Worm (Caenorhabditis elegans) whole organism, early embryonic: ENCODE measurements around the gene F22H10.1.

ENCODE experiments used
- B0310.2 ChIP-seq: sonication (generic microtip); optimal IDR thresholded peaks from 2 replicates; lab custom pipeline; 2016; ENCODE audit warnings: mild to moderate bottlenecking, missing genetic modification characterization, missing compliant biosample characterization
- F13C5.2 ChIP-seq: sonication (generic microtip); optimal IDR thresholded peaks from 2 replicates; lab custom pipeline; 2017; ENCODE audit warnings: mild to moderate bottlenecking, missing genetic modification characterization, inconsistent platforms, missing compliant biosample characterization
- aly-1 ChIP-seq: sonication (generic microtip); optimal IDR thresholded peaks from 2 replicates; lab custom pipeline; 2016; ENCODE audit warnings: missing genetic modification characterization, missing compliant biosample characterization
- ama-1 ChIP-seq: fragments of 150-350 bp; optimal IDR thresholded peaks from 2 replicates; lab custom pipeline; 2014
- ceh-13 ChIP-seq: fragments of 200-800 bp; sonication (Bioruptor generic); optimal IDR thresholded peaks from 2 replicates; lab custom pipeline; 2018; ENCODE audit warnings: mild to moderate bottlenecking, missing genetic modification characterization, missing compliant biosample characterization
- ceh-36 ChIP-seq: sonication (generic microtip); optimal IDR thresholded peaks from 2 replicates; lab custom pipeline; 2016; ENCODE audit warnings: missing genetic modification characterization, inconsistent platforms, missing compliant biosample characterization
- ets-7 ChIP-seq: sonication (generic microtip); optimal IDR thresholded peaks from 2 replicates; lab custom pipeline; 2016; ENCODE audit warnings: missing genotype, missing genetic modification characterization, missing compliant biosample characterization
- flt-1 ChIP-seq: fragments of 200-800 bp; sonication (Bioruptor generic); IDR thresholded peaks from 2 replicates; pipeline ENCODE4 v1.3.6; 2022; ENCODE audit warnings: missing genetic modification characterization, missing compliant biosample characterization
- hmbx-1 ChIP-seq: sonication (generic microtip); optimal IDR thresholded peaks from 2 replicates; lab custom pipeline; 2016; ENCODE audit warnings: mild to moderate bottlenecking, missing genetic modification characterization, missing compliant biosample characterization
- hmg-4 ChIP-seq: fragments of 200-800 bp; sonication (Bioruptor generic); optimal IDR thresholded peaks from 2 replicates; lab custom pipeline; 2018; ENCODE audit warnings: mild to moderate bottlenecking, missing genetic modification characterization, missing compliant biosample characterization
- hnd-1 ChIP-seq: sonication (generic microtip); optimal IDR thresholded peaks from 2 replicates; lab custom pipeline; 2016; ENCODE audit warnings: missing genetic modification characterization, missing compliant biosample characterization
- pes-1 ChIP-seq: fragments of 200-800 bp; sonication (Bioruptor generic); IDR thresholded peaks from 2 replicates; pipeline ENCODE4 v1.3.6; 2022; ENCODE audit warnings: missing genetic modification reagents, missing genetic modification characterization, missing compliant biosample characterization
- scrt-1 ChIP-seq: fragments of 200-800 bp; sonication (Bioruptor generic); IDR thresholded peaks from 2 replicates; pipeline ENCODE4 v1.3.6; 2022; ENCODE audit warnings: missing genetic modification characterization, missing compliant biosample characterization
- sea-1 ChIP-seq: fragments of 200-800 bp; sonication (Bioruptor generic); conservative IDR thresholded peaks from 2 replicates; pipeline ENCODE4 v1.3.6; 2022; ENCODE audit warnings: missing genetic modification characterization, missing compliant biosample characterization
- tbx-11 ChIP-seq: fragments of 200-800 bp; sonication (Bioruptor generic); IDR thresholded peaks from 2 replicates; pipeline ENCODE4 v1.3.6; 2022; ENCODE audit warnings: missing genetic modification characterization, missing compliant biosample characterization
- tbx-37 ChIP-seq: fragments of 200-800 bp; sonication (Bioruptor generic); conservative IDR thresholded peaks from 2 replicates; pipeline ENCODE4 v1.3.6; 2022; ENCODE audit warnings: missing genetic modification reagents, missing genetic modification characterization, missing compliant biosample characterization
- tra-4 ChIP-seq: sonication (generic microtip); optimal IDR thresholded peaks from 2 replicates; lab custom pipeline; 2017; ENCODE audit warnings: missing genetic modification characterization, missing compliant biosample characterization

The F22H10.1 gene

ce11 chrX:16731167-16731566 lies 28.9 kb downstream of the F22H10.1 start:
- no peak for TF ChIP-seq sea-1
- no peak for TF ChIP-seq tbx-11
- TF ChIP-seq flt-1 (GFP tag; lab: Robert Waterston, UW), result no peak
- TF ChIP-seq tra-4 (tag; lab: Kevin White, UChicago), result no peak
- no peak for TF ChIP-seq ets-7 (tag; lab: Kevin White, UChicago)
- TF ChIP-seq ama-1, result no peak
- TF ChIP-seq hmg-4 (GFP tag; lab: Kevin White, UChicago), result no peak
- no peak for TF ChIP-seq pes-1
- no peak for TF ChIP-seq tbx-37 (GFP tag; lab: Robert Waterston, UW)
- TF ChIP-seq aly-1 (tag; lab: Kevin White, UChicago), result no peak
- TF ChIP-seq F13C5.2 (tag; lab: Kevin White, UChicago), result no peak
- no peak for TF ChIP-seq ceh-13 (GFP tag; lab: Kevin White, UChicago)

ce11 chrX:16732259-16732658 lies 30.0 kb downstream of the F22H10.1 start:
- TF ChIP-seq sea-1 (no peak), ceh-13 (GFP tag; lab: Kevin White, UChicago) (no peak)

- TF ChIP-seq sea-1, result no peak
- no peak for TF ChIP-seq hmbx-1 (tag; lab: Kevin White, UChicago)
- no peak for TF ChIP-seq scrt-1 (GFP tag; lab: Robert Waterston, UW)
- no peak for TF ChIP-seq tbx-37 (GFP tag; lab: Robert Waterston, UW)
- TF ChIP-seq ceh-13 (GFP tag; lab: Kevin White, UChicago), result no peak
- no peak for TF ChIP-seq pes-1
- no peak for TF ChIP-seq tra-4 (tag; lab: Kevin White, UChicago)
- TF ChIP-seq B0310.2 (tag; lab: Kevin White, UChicago), result no peak
- TF ChIP-seq ceh-36 (tag; lab: Kevin White, UChicago), result no peak
- TF ChIP-seq hnd-1 (tag; lab: Kevin White, UChicago), result no peak
- no peak for TF ChIP-seq F13C5.2 (tag; lab: Kevin White, UChicago)
- TF ChIP-seq ama-1, result no peak
- no peak for TF ChIP-seq aly-1 (tag; lab: Kevin White, UChicago)
- TF ChIP-seq tbx-11, result no peak
- no peak for TF ChIP-seq flt-1 (GFP tag; lab: Robert Waterston, UW)
These were observed 31.2 kb downstream of the F22H10.1 start for ce11 chrX:16733411-16733810.

ce11 chrX:16734970-16735369 lies 32.7 kb downstream of the F22H10.1 start:
- TF ChIP-seq hmbx-1 (tag; lab: Kevin White, UChicago) (no peak), sea-1 (no peak), hnd-1 (tag; lab: Kevin White, UChicago) (no peak), pes-1 (no peak), aly-1 (tag; lab: Kevin White, UChicago) (no peak), B0310.2 (tag; lab: Kevin White, UChicago) (no peak), ceh-36 (tag; lab: Kevin White, UChicago) (no peak), scrt-1 (GFP tag; lab: Robert Waterston, UW) (no peak), tbx-37 (GFP tag; lab: Robert Waterston, UW) (no peak), tbx-11 (no peak), F13C5.2 (tag; lab: Kevin White, UChicago) (no peak), ceh-13 (GFP tag; lab: Kevin White, UChicago) (no peak), hmg-4 (GFP tag; lab: Kevin White, UChicago) (no peak), tra-4 (tag; lab: Kevin White, UChicago) (no peak), ama-1 (no peak), flt-1 (GFP tag; lab: Robert Waterston, UW) (no peak), ets-7 (tag; lab: Kevin White, UChicago) (no peak)

ce11 chrX:16737478-16737877 lies 35.2 kb downstream of the F22H10.1 start:
- TF ChIP-seq ceh-36 (tag; lab: Kevin White, UChicago), result no peak
- TF ChIP-seq ceh-13 (GFP tag; lab: Kevin White, UChicago), result no peak
- no peak for TF ChIP-seq F13C5.2 (tag; lab: Kevin White, UChicago)
- no peak for TF ChIP-seq B0310.2 (tag; lab: Kevin White, UChicago)
- no peak for TF ChIP-seq ets-7 (tag; lab: Kevin White, UChicago)
- no peak for TF ChIP-seq tra-4 (tag; lab: Kevin White, UChicago)
- TF ChIP-seq flt-1 (GFP tag; lab: Robert Waterston, UW), result no peak
- no peak for TF ChIP-seq hmg-4 (GFP tag; lab: Kevin White, UChicago)
- no peak for TF ChIP-seq hnd-1 (tag; lab: Kevin White, UChicago)
- TF ChIP-seq scrt-1 (GFP tag; lab: Robert Waterston, UW), result no peak
- no peak for TF ChIP-seq aly-1 (tag; lab: Kevin White, UChicago)
- TF ChIP-seq sea-1, result no peak
- TF ChIP-seq tbx-11, result no peak
- TF ChIP-seq ama-1, result no peak
- no peak for TF ChIP-seq tbx-37 (GFP tag; lab: Robert Waterston, UW)

ce11 chrX:16744940-16745339 lies 42.7 kb downstream of the F22H10.1 start, which contains the start of gene C10E2.2:
Gene C10E2.2 (plus strand): TSS chrX:16745240.
- TF ChIP-seq flt-1 (GFP tag; lab: Robert Waterston, UW), result no peak
- no peak for TF ChIP-seq tbx-11

- TF ChIP-seq tbx-11 (no peak), hmg-4 (GFP tag; lab: Kevin White, UChicago) (no peak), flt-1 (GFP tag; lab: Robert Waterston, UW) (no peak), ceh-36 (tag; lab: Kevin White, UChicago) (no peak), ama-1 (no peak), tra-4 (tag; lab: Kevin White, UChicago) (no peak), hmbx-1 (tag; lab: Kevin White, UChicago) (no peak), sea-1 (no peak), ceh-13 (GFP tag; lab: Kevin White, UChicago) (no peak), tbx-37 (GFP tag; lab: Robert Waterston, UW) (no peak), ets-7 (tag; lab: Kevin White, UChicago) (no peak), pes-1 (no peak), aly-1 (tag; lab: Kevin White, UChicago) (no peak), scrt-1 (GFP tag; lab: Robert Waterston, UW) (no peak), F13C5.2 (tag; lab: Kevin White, UChicago) (no peak), hnd-1 (tag; lab: Kevin White, UChicago) (no peak)
These were observed 50.0 kb downstream of the F22H10.1 start for ce11 chrX:16752196-16752595.
